Fruit fly (Drosophila melanogaster): ENCODE results near the gene CG9175.

The CG9175 gene

DNA sequence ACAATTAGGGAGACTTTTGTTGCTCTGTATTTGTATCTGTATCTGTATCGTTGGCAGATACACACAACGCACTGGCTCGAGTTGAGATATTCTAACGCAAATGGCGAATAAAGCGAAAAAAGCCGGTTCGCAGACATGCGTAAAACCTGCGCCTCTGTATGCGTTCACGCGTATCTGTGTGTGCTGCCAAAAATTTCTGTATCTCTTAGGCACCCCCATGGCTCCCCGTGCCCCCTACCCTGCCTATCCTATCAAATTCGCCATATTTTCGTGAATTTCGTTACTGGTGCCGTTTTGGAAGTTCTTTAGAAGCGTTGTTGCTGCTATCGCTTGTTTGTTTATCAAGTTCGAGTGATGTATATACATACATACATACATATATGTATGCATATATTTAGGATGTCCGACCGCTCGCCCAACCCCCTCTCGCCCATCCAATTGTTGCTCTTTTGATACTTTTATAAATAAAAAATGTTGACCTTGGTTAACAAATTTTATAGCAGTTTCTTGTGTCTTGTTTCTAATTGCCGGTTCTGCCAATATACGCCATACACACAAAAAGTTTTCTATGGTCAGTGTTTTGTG, 12.9 kb downstream of the CG9175 start (continued):
- TF ChIP-seq luna (GFP tag; optimal IDR thresholded peaks at IDR 0.05) (no peak), Dbx (GFP tag; IDR thresholded peaks at IDR 0.05) (peak; percentile 50; the same call in 2 of the 3 replicates), maf-S (GFP tag; optimal IDR thresholded peaks at IDR 0.05) (no peak), trem (tag; optimal IDR thresholded peaks at IDR 0.05) (no peak), ase (GFP tag; IDR thresholded peaks at IDR 0.05) (no peak), CG12659 (GFP tag; optimal IDR thresholded peaks at IDR 0.05) (no peak), TFAM (GFP tag; optimal IDR thresholded peaks at IDR 0.05) (no peak), nerfin-2 (GFP tag; IDR thresholded peaks at IDR 0.05; ENCODE audit: partially characterized antibody) (no peak), esg (GFP tag; conservative IDR thresholded peaks at IDR 0.05) (no peak), sim (GFP tag; IDR thresholded peaks at IDR 0.05) (no peak), CG3407 (GFP tag; optimal IDR thresholded peaks at IDR 0.05) (no peak), gsb (GFP tag; IDR thresholded peaks at IDR 0.05) (no peak), kay (GFP tag; optimal IDR thresholded peaks at IDR 0.05) (no peak), CG17359 (tag; optimal IDR thresholded peaks at IDR 0.05) (no peak), CG2129 (GFP tag; IDR thresholded peaks at IDR 0.05; ENCODE audit: partially characterized antibody) (no peak), Lhr (GFP tag; optimal IDR thresholded peaks at IDR 0.05) (no peak), Usf (GFP tag; optimal IDR thresholded peaks at IDR 0.05) (no peak), jumu (GFP tag; optimal IDR thresholded peaks at IDR 0.05) (no peak), CG10366 (GFP tag; IDR thresholded peaks at IDR 0.05) (no peak), H2.0 (GFP tag; IDR thresholded peaks at IDR 0.05) (no peak), bbx (GFP tag; IDR thresholded peaks at IDR 0.05; ENCODE audit: partially characterized antibody) (no peak), CG1024 (GFP tag; IDR thresholded peaks at IDR 0.05) (no peak), dysf (GFP tag; IDR thresholded peaks at IDR 0.05) (no peak), Blimp-1 (GFP tag; optimal IDR thresholded peaks at IDR 0.05) (no peak), Sox102F (GFP tag; optimal IDR thresholded peaks at IDR 0.05) (no peak), psq (GFP tag; optimal IDR thresholded peaks at IDR 0.05) (no peak), Doc3 (GFP tag; IDR thresholded peaks at IDR 0.05; ENCODE audit: partially characterized antibody) (no peak), CG18476 (GFP tag; optimal IDR thresholded peaks at IDR 0.05) (no peak), Dad (GFP tag; optimal IDR thresholded peaks at IDR 0.05) (no peak), Myb (GFP tag; optimal IDR thresholded peaks at IDR 0.05) (no peak), C15 (GFP tag; IDR thresholded peaks at IDR 0.05) (no peak), CG1529 (GFP tag; optimal IDR thresholded peaks at IDR 0.05) (no peak), ewg (GFP tag; optimal IDR thresholded peaks at IDR 0.05) (no peak), knrl (GFP tag; IDR thresholded peaks at IDR 0.05; ENCODE audit: partially characterized antibody) (no peak), CG1602 (GFP tag; optimal IDR thresholded peaks at IDR 0.05) (no peak), CG11560 (tag; IDR thresholded peaks at IDR 0.05) (no peak), dan (GFP tag; IDR thresholded peaks at IDR 0.05) (no peak), caup (GFP tag; optimal IDR thresholded peaks at IDR 0.05; ENCODE audit: severe bottlenecking) (peak; percentile 23), ham (GFP tag; IDR thresholded peaks at IDR 0.05) (no peak), CG4424 (GFP tag; optimal IDR thresholded peaks at IDR 0.05) (no peak), E2f1 (GFP tag; IDR thresholded peaks at IDR 0.05) (no peak), CG2116 (GFP tag; optimal IDR thresholded peaks at IDR 0.05) (no peak), danr (GFP tag; IDR thresholded peaks at IDR 0.05) (no peak), Nf-YA (GFP tag; IDR thresholded peaks at IDR 0.05) (no peak), wek (GFP tag; optimal IDR thresholded peaks at IDR 0.05) (no peak), mirr (GFP tag; optimal IDR thresholded peaks at IDR 0.05) (peak; percentile 68), CG7786 (GFP tag; optimal IDR thresholded peaks at IDR 0.05) (no peak), dimm (GFP tag; IDR thresholded peaks at IDR 0.05) (no peak), cwo (GFP tag; optimal IDR thresholded peaks at IDR 0.05) (peak; percentile 60), unpg (GFP tag; optimal IDR thresholded peaks at IDR 0.05) (no peak), CG13894 (tag; optimal IDR thresholded peaks at IDR 0.05) (peak; percentile 96)
